Fruit fly (Drosophila melanogaster): ENCODE results near the gene Dhps.

dm6 chr3L:8155324-8155723, 42.7 kb upstream of the Dhps start:
- TF ChIP-seq br (GFP tag; optimal IDR thresholded peaks at IDR 0.05) (no peak), Abd-B (GFP tag; optimal IDR thresholded peaks at IDR 0.05) (no peak), dl (GFP tag; optimal IDR thresholded peaks at IDR 0.05; ENCODE audit: insufficient read depth in 1 of 2, partially characterized antibody in 2 of 2) (no peak), brk (GFP tag; optimal IDR thresholded peaks at IDR 0.05) (no peak), Dfd (GFP tag; optimal IDR thresholded peaks at IDR 0.05) (no peak), sage (GFP tag; optimal IDR thresholded peaks at IDR 0.05) (no peak), lola (GFP tag; optimal IDR thresholded peaks at IDR 0.05) (no peak), usp (GFP tag; optimal IDR thresholded peaks at IDR 0.05) (no peak), tai (GFP tag; optimal IDR thresholded peaks at IDR 0.05) (no peak)

Data from whole organism, wandering third instar larva.